Worm (Caenorhabditis elegans): ENCODE measurements around the gene C24H10.4.

DNA sequence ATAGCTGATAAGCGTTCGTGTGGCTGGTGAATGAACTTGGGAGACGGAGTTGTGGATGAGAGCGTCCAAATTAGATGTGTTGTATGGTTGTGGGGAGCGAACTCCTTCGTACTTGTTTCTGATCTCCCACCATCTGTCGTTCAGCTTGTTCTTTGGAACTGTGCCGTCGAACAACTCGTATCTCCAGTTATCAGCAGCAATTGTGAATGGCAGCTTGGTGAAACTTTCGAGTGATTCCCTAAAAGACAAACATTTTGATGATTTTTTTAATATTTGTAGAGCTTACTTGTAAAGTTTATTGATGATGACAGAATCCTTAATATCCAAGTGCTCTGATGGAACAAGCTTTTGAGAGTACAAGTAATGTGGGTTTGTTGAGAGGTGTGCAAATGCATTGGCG is 34.9 kb upstream of the C24H10.4 start:
- TF ChIP-seq pha-4 (tag; optimal IDR thresholded peaks at IDR 0.05) = no peak
- no peak for TF ChIP-seq nhr-25 (tag; optimal IDR thresholded peaks at IDR 0.05)
- no peak for TF ChIP-seq mdl-1 (tag; optimal IDR thresholded peaks at IDR 0.05)
- TF ChIP-seq fkh-10 (GFP tag; optimal IDR thresholded peaks at IDR 0.05) = no peak
- no peak for TF ChIP-seq ztf-4 (tag; optimal IDR thresholded peaks at IDR 0.05)
- TF ChIP-seq unc-62 (GFP tag; optimal IDR thresholded peaks at IDR 0.05) = no peak
- no peak for TF ChIP-seq skn-1 (tag; optimal IDR thresholded peaks at IDR 0.05)
- TF ChIP-seq lin-15B (tag; optimal IDR thresholded peaks at IDR 0.05) = no peak
